Fruit fly (Drosophila melanogaster): ENCODE measurements around the gene Sec20.

DNA sequence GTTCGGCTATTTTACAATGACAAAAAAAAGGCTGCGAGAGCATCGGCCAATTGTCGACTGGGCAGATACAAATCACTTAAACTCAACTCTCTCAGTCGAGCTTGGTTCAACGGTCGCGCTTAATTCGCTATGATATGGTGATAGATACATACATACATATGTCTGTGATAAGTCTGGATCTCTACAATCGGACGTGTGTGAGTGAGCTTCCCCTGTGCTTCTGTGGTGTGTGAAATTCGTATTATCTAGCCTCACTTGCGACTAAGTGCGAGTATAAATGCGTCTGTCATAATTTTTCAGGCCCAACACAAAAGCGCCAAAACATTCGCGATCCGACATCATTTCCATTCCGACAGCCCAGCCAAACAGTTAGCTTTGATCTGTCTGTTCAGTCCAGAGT lies 16.5 kb upstream of the Sec20 start, which contains the start of gene CG1213:
- TF ChIP-seq CG10669 (GFP tag; optimal IDR thresholded peaks at IDR 0.05) (no peak), Met (GFP tag; optimal IDR thresholded peaks at IDR 0.05) (no peak), fd85E (GFP tag; optimal IDR thresholded peaks at IDR 0.05) (no peak), Ets96B (tag; optimal IDR thresholded peaks at IDR 0.05) (no peak), achi (GFP tag; optimal IDR thresholded peaks at IDR 0.05) (no peak)

All from whole organism, prepupa.